Worm (Caenorhabditis elegans): ENCODE data around the gene Y54G11A.17.

ce11 chrII:14360675-14361074, 11.5 kb upstream of the Y54G11A.17 start:
- TF ChIP-seq ztf-1 (GFP tag; conservative IDR thresholded peaks at IDR 0.05) (no peak), blmp-1 (tag; optimal IDR thresholded peaks at IDR 0.05; ENCODE audit: insufficient read depth) (no peak), dmd-4 (tag; optimal IDR thresholded peaks at IDR 0.05) (no peak), Y55F3AM.14 (GFP tag; optimal IDR thresholded peaks at IDR 0.05) (no peak), lin-11 (tag; optimal IDR thresholded peaks at IDR 0.05) (no peak), unc-62 (GFP tag; optimal IDR thresholded peaks at IDR 0.05) (no peak)
